Worm (Caenorhabditis elegans) whole organism, midembryonic: ENCODE results near the gene srx-74.

ENCODE experiments used
- flt-1 ChIP-seq: fragments of 200-800 bp; sonication (Bioruptor generic); IDR thresholded peaks from 2 replicates; pipeline ENCODE4 v1.3.6; 2022; ENCODE audit warnings: missing genetic modification characterization, missing compliant biosample characterization
- klf-2 ChIP-seq: fragments of 200-800 bp; sonication (Bioruptor generic); conservative IDR thresholded peaks from 2 replicates; pipeline ENCODE4 v1.3.6; 2022; ENCODE audit warnings: missing genetic modification reagents, missing genetic modification characterization, missing compliant biosample characterization
- med-1 ChIP-seq: sonication (generic microtip); optimal IDR thresholded peaks from 2 replicates; lab custom pipeline; 2017; ENCODE audit warnings: missing genetic modification characterization, mild to moderate bottlenecking, missing compliant biosample characterization, antibody characterized with exemption, missing genetic modification reagents; ENCODE audit not compliant: insufficient read depth

ce11 chrV:4630267-4630666 lies 32.0 kb downstream of the srx-74 start:
- TF ChIP-seq klf-2 (GFP tag; lab: Robert Waterston, UW) = no peak
- TF ChIP-seq flt-1 (GFP tag; lab: Robert Waterston, UW) = no peak
- no peak for TF ChIP-seq med-1 (GFP tag; lab: Kevin White, UChicago)
